Fruit fly (Drosophila melanogaster) whole organism: ENCODE data around the gene Trm1.

ENCODE experiments used
- CG8478 ChIP-seq: fragments of >200 bp; optimal IDR thresholded peaks from 2 replicates; lab custom pipeline; 2018; ENCODE audit warnings: inconsistent platforms
- Dll ChIP-seq: fragments of >200 bp; optimal IDR thresholded peaks from 2 replicates; lab custom pipeline; 2017
- EcR ChIP-seq, 2 experiments: fragments of >200 bp; optimal IDR thresholded peaks; 2 replicates each; lab custom pipeline; 2017; ENCODE audit warnings: missing biosample characterization in 2 of 2, missing genetic modification characterization in 2 of 2, missing genetic modification reagents in 2 of 2
- usp ChIP-seq: fragments of >200 bp; optimal IDR thresholded peaks from 2 replicates; lab custom pipeline; 2017; ENCODE audit warnings: missing biosample characterization, missing genetic modification characterization, mixed read lengths

- TF ChIP-seq Dll, result no peak
- TF ChIP-seq EcR (GFP tag; optimal IDR thresholded peaks at IDR 0.05; lab: Kevin White, UChicago), result no peak
- TF ChIP-seq CG8478 (lab: Kevin White, UChicago), result no peak
- TF ChIP-seq usp (GFP tag; lab: Kevin White, UChicago), result no peak
Measured at dm6 chr2L:12469235-12469634, 41.4 kb downstream of the Trm1 start.
